Worm (Caenorhabditis elegans): Measurements from ENCODE around the gene T20D4.7.

ce11 chrV:3372673-3373072, 36.0 kb upstream of the T20D4.7 start, which contains the start of gene srx-121:
- TF ChIP-seq rpc-1 (optimal IDR thresholded peaks at IDR 0.05): no peak
- TF ChIP-seq rpc-1 (tag; optimal IDR thresholded peaks at IDR 0.05): no peak
- no peak for TF ChIP-seq Y67H2A.10 (GFP tag; conservative IDR thresholded peaks at IDR 0.05)
- no peak for TF ChIP-seq unc-62 (GFP tag; optimal IDR thresholded peaks at IDR 0.05)
- no peak for TF ChIP-seq ceh-100 (GFP tag; IDR thresholded peaks at IDR 0.05)
- TF ChIP-seq B0035.1 (tag; optimal IDR thresholded peaks at IDR 0.05): no peak
- no peak for TF ChIP-seq snpc-4 (GFP tag; optimal IDR thresholded peaks at IDR 0.05)
- TF ChIP-seq snpc-4 (tag; optimal IDR thresholded peaks at IDR 0.05): no peak
- TF ChIP-seq nhr-120 (GFP tag; IDR thresholded peaks at IDR 0.05): no peak
- TF ChIP-seq mel-28 (tag; optimal IDR thresholded peaks at IDR 0.05; ENCODE audit: borderline replicate concordance): no peak
- TF ChIP-seq cebp-1 (GFP tag; IDR thresholded peaks at IDR 0.05): no peak
- no peak for TF ChIP-seq cebp-1 (tag; optimal IDR thresholded peaks at IDR 0.05)
- TF ChIP-seq F37B4.10 (GFP tag; IDR thresholded peaks at IDR 0.05): no peak
- TF ChIP-seq Y56A3A.18 (GFP tag; IDR thresholded peaks at IDR 0.05): no peak
- TF ChIP-seq T26A5.8 (tag; optimal IDR thresholded peaks at IDR 0.05): no peak
